Fruit fly (Drosophila melanogaster): ENCODE results near the gene CG43902.

DNA sequence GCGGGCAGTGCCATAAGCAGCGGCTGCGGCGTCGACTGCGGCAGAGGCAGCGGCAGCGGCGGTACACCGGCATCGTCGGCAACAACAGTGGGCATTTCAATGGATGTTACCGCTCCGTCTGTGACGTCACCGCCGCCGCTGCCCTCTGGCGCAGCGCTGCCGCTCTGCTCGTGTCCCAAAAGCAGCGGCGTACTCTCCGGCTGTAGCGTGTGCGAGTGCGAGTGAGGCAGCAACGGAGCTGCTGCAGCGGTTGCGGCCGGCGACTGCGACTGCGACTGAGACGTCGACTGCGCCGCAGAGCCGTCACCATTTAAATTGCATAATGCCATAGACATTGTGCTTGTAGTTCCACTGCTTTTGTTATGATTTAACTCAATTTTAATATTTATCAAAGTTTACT lies 85.3 kb downstream of the CG43902 start:
- no peak for TF ChIP-seq CTCF (optimal IDR thresholded peaks at IDR 0.05)
- no peak for TF ChIP-seq CG8478 (optimal IDR thresholded peaks at IDR 0.05)

Measured in S2 (cell line).